Fruit fly (Drosophila melanogaster) whole organism, embryonic: ENCODE results near the gene CG32625.

Experiments used
- Awh ChIP-seq: fragments of 200-800 bp; sonication (Bioruptor generic); IDR thresholded peaks from 2 replicates; pipeline ENCODE4, ENCODE4 v1.3.6; 2022; ENCODE audit warnings: missing biosample characterization, missing genetic modification characterization
- C15 ChIP-seq: fragments of 200-800 bp; sonication (Bioruptor generic); IDR thresholded peaks from 3 replicates; pipeline ENCODE4 v1.3.6; 2022; ENCODE audit warnings: missing biosample characterization, missing genetic modification characterization
- CG10462 ChIP-seq: fragments of 200-800 bp; sonication (Bioruptor generic); optimal IDR thresholded peaks from 2 replicates; lab custom pipeline; 2016; ENCODE audit warnings: missing biosample characterization, missing genetic modification characterization
- CG10654 ChIP-seq: fragments of 200-800 bp; sonication (Bioruptor generic); optimal IDR thresholded peaks from 2 replicates; lab custom pipeline; 2016; ENCODE audit warnings: missing biosample characterization, missing genetic modification characterization
- CG12219 ChIP-seq: fragments of 200-800 bp; sonication (Bioruptor generic); optimal IDR thresholded peaks from 3 replicates; lab custom pipeline; 2018; ENCODE audit warnings: missing biosample characterization, mild to moderate bottlenecking, missing genetic modification characterization
- CG13775 ChIP-seq: fragments of 200-800 bp; sonication (Bioruptor generic); optimal IDR thresholded peaks from 3 replicates; lab custom pipeline; 2017; ENCODE audit warnings: missing biosample characterization, mild to moderate bottlenecking, missing genetic modification characterization
- CG14050 ChIP-seq: fragments of 200-800 bp; sonication (Bioruptor generic); IDR thresholded peaks from 3 replicates; pipeline ENCODE4 v1.3.6; 2022; ENCODE audit warnings: missing biosample characterization, missing genetic modification characterization
- CG15269 ChIP-seq: fragments of 200-800 bp; sonication (Bioruptor generic); optimal IDR thresholded peaks from 2 replicates; lab custom pipeline; 2018; ENCODE audit warnings: missing biosample characterization, mild to moderate bottlenecking, missing genetic modification characterization, moderate library complexity
- CG15514 ChIP-seq: fragments of 200-800 bp; sonication (Bioruptor generic); optimal IDR thresholded peaks from 3 replicates; lab custom pipeline; 2017; ENCODE audit warnings: missing biosample characterization, missing genetic modification characterization, mild to moderate bottlenecking, moderate library complexity, missing genetic modification reagents
- CG17359 ChIP-seq: fragments of 200-800 bp; sonication (Bioruptor generic); optimal IDR thresholded peaks from 3 replicates; lab custom pipeline; 2018; ENCODE audit warnings: missing biosample characterization, mild to moderate bottlenecking, missing genetic modification characterization, moderate library complexity
- CG18262 ChIP-seq: fragments of 200-800 bp; optimal IDR thresholded peaks from 3 replicates; lab custom pipeline; 2019; ENCODE audit warnings: missing biosample characterization, mild to moderate bottlenecking, missing genetic modification characterization, moderate library complexity
- CG1832 ChIP-seq: fragments of 200-800 bp; sonication (Bioruptor generic); optimal IDR thresholded peaks from 2 replicates; lab custom pipeline; 2017; ENCODE audit warnings: missing biosample characterization, mild to moderate bottlenecking, missing genetic modification characterization, inconsistent platforms
- CG18764 ChIP-seq: fragments of 200-800 bp; sonication (Bioruptor generic); optimal IDR thresholded peaks from 3 replicates; lab custom pipeline; 2016; ENCODE audit warnings: missing biosample characterization, missing genetic modification characterization
- CG32772 ChIP-seq: fragments of 200-800 bp; sonication (Bioruptor generic); IDR thresholded peaks from 2 replicates; pipeline ENCODE4 v1.3.6; 2022; ENCODE audit warnings: missing biosample characterization, missing genetic modification characterization
- CG33213 ChIP-seq: fragments of 200-800 bp; sonication (Bioruptor generic); optimal IDR thresholded peaks from 3 replicates; lab custom pipeline; 2016; ENCODE audit warnings: missing biosample characterization, missing genetic modification characterization
- CG34422 ChIP-seq: fragments of 200-800 bp; sonication (Bioruptor generic); IDR thresholded peaks from 3 replicates; pipeline ENCODE4 v1.3.6; 2022; ENCODE audit warnings: missing biosample characterization, missing genetic modification characterization
- CG6175 ChIP-seq: fragments of 200-800 bp; sonication (Bioruptor generic); IDR thresholded peaks from 3 replicates; pipeline ENCODE4 v1.3.6; 2022; ENCODE audit warnings: missing biosample characterization, missing genetic modification characterization
- CG7372 ChIP-seq: fragments of 200-800 bp; sonication (Bioruptor generic); IDR thresholded peaks from 2 replicates; pipeline ENCODE4 v1.3.6; 2022; ENCODE audit warnings: missing biosample characterization, missing genetic modification characterization
- CG7556 ChIP-seq: fragments of 200-800 bp; sonication (Bioruptor generic); optimal IDR thresholded peaks from 2 replicates; lab custom pipeline; 2017; ENCODE audit warnings: missing biosample characterization, mild to moderate bottlenecking, missing genetic modification characterization
- Chrac-16 ChIP-seq: fragments of 200-800 bp; sonication (Bioruptor generic); optimal IDR thresholded peaks from 3 replicates; lab custom pipeline; 2016; ENCODE audit warnings: missing biosample characterization, missing genetic modification characterization
- D ChIP-seq, 2 experiments: fragments of 200-800 bp in 1 of 2; fragments of >200 bp in 1 of 2; sonication (Bioruptor generic) in 1 of 2; optimal IDR thresholded peaks; 2 replicates in 1 of 2; 3 replicates in 1 of 2; lab custom pipeline; 2017; ENCODE audit warnings: mild to moderate bottlenecking in 1 of 2, missing biosample characterization in 1 of 2, missing genetic modification characterization in 1 of 2, missing genetic modification reagents in 1 of 2
- E2f2 ChIP-seq: fragments of 200-800 bp; sonication (Bioruptor generic); IDR thresholded peaks from 2 replicates; pipeline ENCODE4 v1.3.6; 2022; ENCODE audit warnings: missing biosample characterization, missing genetic modification characterization
- Elba2 ChIP-seq: fragments of 200-800 bp; sonication (Bioruptor generic); optimal IDR thresholded peaks from 3 replicates; lab custom pipeline; 2016; ENCODE audit warnings: missing biosample characterization, missing genetic modification characterization
- Ets65A ChIP-seq: fragments of 200-800 bp; sonication (Bioruptor generic); peaks from one replicate; lab custom pipeline; 2016; ENCODE audit warnings: missing biosample characterization, missing genetic modification characterization
- Ets97D ChIP-seq: fragments of 200-800 bp; sonication (Bioruptor generic); optimal IDR thresholded peaks from 3 replicates; lab custom pipeline; 2016; ENCODE audit warnings: missing biosample characterization, missing genetic modification characterization
- Gsc ChIP-seq: fragments of 200-800 bp; sonication (Bioruptor generic); IDR thresholded peaks from 2 replicates; pipeline ENCODE4 v1.3.6; 2022; ENCODE audit warnings: missing biosample characterization, missing genetic modification characterization
- HmgD ChIP-seq: fragments of 200-800 bp; sonication (Bioruptor generic); optimal IDR thresholded peaks from 3 replicates; lab custom pipeline; 2016; ENCODE audit warnings: missing biosample characterization, missing genetic modification characterization
- Myb ChIP-seq: fragments of 200-800 bp; sonication (Bioruptor generic); optimal IDR thresholded peaks from 2 replicates; lab custom pipeline; 2016; ENCODE audit warnings: missing biosample characterization, missing genetic modification characterization
- PHDP ChIP-seq: fragments of 200-800 bp; sonication (Bioruptor generic); optimal IDR thresholded peaks from 3 replicates; lab custom pipeline; 2018; ENCODE audit warnings: missing biosample characterization, mild to moderate bottlenecking, missing genetic modification characterization, moderate library complexity
- Poxn ChIP-seq: fragments of 200-800 bp; sonication (Bioruptor generic); IDR thresholded peaks from 2 replicates; pipeline ENCODE4 v1.3.6; 2022; ENCODE audit warnings: missing biosample characterization, missing genetic modification characterization
- Ptx1 ChIP-seq: fragments of 200-800 bp; sonication (Bioruptor generic); IDR thresholded peaks from 2 replicates; pipeline ENCODE4 v1.3.6; 2022; ENCODE audit warnings: missing biosample characterization, missing genetic modification characterization
- Sox102F ChIP-seq: fragments of 200-800 bp; sonication (Bioruptor generic); optimal IDR thresholded peaks from 2 replicates; lab custom pipeline; 2018; ENCODE audit warnings: missing biosample characterization, mild to moderate bottlenecking, missing genetic modification characterization, moderate library complexity
- ab ChIP-seq: fragments of 200-800 bp; sonication (Bioruptor generic); optimal IDR thresholded peaks from 2 replicates; lab custom pipeline; 2016; ENCODE audit warnings: missing biosample characterization, missing genetic modification characterization
- amos ChIP-seq: fragments of 200-800 bp; sonication (Bioruptor generic); IDR thresholded peaks from 2 replicates; pipeline ENCODE4 v1.3.6; 2022; ENCODE audit warnings: missing biosample characterization, missing genetic modification characterization; ENCODE audit not compliant: partially characterized antibody
- cas ChIP-seq: fragments of 200-800 bp; sonication (Bioruptor generic); IDR thresholded peaks from 2 replicates; pipeline ENCODE4 v1.3.6; 2022; ENCODE audit warnings: missing biosample characterization, missing genetic modification characterization
- corto ChIP-seq: fragments of 200-800 bp; sonication (Bioruptor generic); optimal IDR thresholded peaks from 2 replicates; lab custom pipeline; 2016; ENCODE audit warnings: missing biosample characterization, mild to moderate bottlenecking, missing genetic modification characterization, moderate library complexity
- crc ChIP-seq: fragments of 200-800 bp; sonication (Bioruptor generic); optimal IDR thresholded peaks from 2 replicates; lab custom pipeline; 2016; ENCODE audit warnings: missing biosample characterization, missing genetic modification characterization
- dmrt11E ChIP-seq: fragments of 200-800 bp; sonication (Bioruptor generic); optimal IDR thresholded peaks from 3 replicates; lab custom pipeline; 2018; ENCODE audit warnings: missing biosample characterization, mild to moderate bottlenecking, missing genetic modification characterization, moderate library complexity
- dmrt99B ChIP-seq: fragments of 200-800 bp; sonication (Bioruptor generic); optimal IDR thresholded peaks from 2 replicates; lab custom pipeline; 2018; ENCODE audit warnings: missing biosample characterization, mild to moderate bottlenecking, missing genetic modification characterization, moderate library complexity
- fd3F ChIP-seq: fragments of 200-800 bp; sonication (Bioruptor generic); optimal IDR thresholded peaks from 2 replicates; lab custom pipeline; 2018; ENCODE audit warnings: missing biosample characterization, mild to moderate bottlenecking, missing genetic modification characterization, moderate library complexity
- gce ChIP-seq: fragments of 200-800 bp; sonication (Bioruptor generic); IDR thresholded peaks from 3 replicates; pipeline ENCODE4 v1.3.6; 2022; ENCODE audit warnings: missing biosample characterization, missing genetic modification characterization
- ham ChIP-seq: fragments of 200-800 bp; sonication (Bioruptor generic); IDR thresholded peaks from 2 replicates; pipeline ENCODE4 v1.3.6; 2022; ENCODE audit warnings: missing biosample characterization, missing genetic modification characterization
- hbn ChIP-seq: fragments of 200-800 bp; sonication (Bioruptor generic); IDR thresholded peaks from 2 replicates; pipeline ENCODE4 v1.3.6; 2022; ENCODE audit warnings: missing biosample characterization, missing genetic modification characterization; ENCODE audit not compliant: partially characterized antibody
- jumu ChIP-seq: fragments of 200-800 bp; sonication (Bioruptor generic); optimal IDR thresholded peaks from 3 replicates; lab custom pipeline; 2016; ENCODE audit warnings: missing biosample characterization, missing genetic modification characterization
- pan ChIP-seq, 4 experiments: fragments of >200 bp in 3 of 4; fragments of 200-800 bp in 1 of 4; sonication (Bioruptor generic) in 1 of 4; optimal IDR thresholded peaks in 3 of 4; IDR thresholded peaks in 1 of 4; 2 replicates each; pipeline versions ENCODE4 v1.3.6 to Lab custom; 2017 to 2022; ENCODE audit warnings: missing biosample characterization in 2 of 4, missing genetic modification characterization in 2 of 4, mixed read lengths in 1 of 4
- prd ChIP-seq, 3 experiments: fragments of >200 bp in 2 of 3; fragments of 200-800 bp in 1 of 3; sonication (Bioruptor generic) in 1 of 3; optimal IDR thresholded peaks in 2 of 3; IDR thresholded peaks in 1 of 3; 2 replicates in 2 of 3; 3 replicates in 1 of 3; pipeline versions ENCODE4 v1.3.6 to Lab custom; 2017 to 2022; ENCODE audit warnings: missing biosample characterization in 1 of 3, missing genetic modification characterization in 1 of 3
- repo ChIP-seq: fragments of 200-800 bp; sonication (Bioruptor generic); optimal IDR thresholded peaks from 2 replicates; lab custom pipeline; 2016; ENCODE audit warnings: missing biosample characterization, missing genetic modification characterization
- sens ChIP-seq: fragments of 200-800 bp; sonication (Bioruptor generic); peaks from one replicate; lab custom pipeline; 2016; ENCODE audit warnings: missing biosample characterization, missing genetic modification characterization
- toy ChIP-seq: fragments of 200-800 bp; sonication (Bioruptor generic); IDR thresholded peaks from 2 replicates; pipeline ENCODE4 v1.3.6; 2022; ENCODE audit warnings: missing biosample characterization, missing genetic modification characterization
- usp ChIP-seq: fragments of >200 bp; optimal IDR thresholded peaks from 2 replicates; lab custom pipeline; 2017; ENCODE audit warnings: missing biosample characterization, missing genetic modification characterization
- yki ChIP-seq: fragments of >200 bp; optimal IDR thresholded peaks from 3 replicates; lab custom pipeline; 2018

The CG32625 gene

DNA sequence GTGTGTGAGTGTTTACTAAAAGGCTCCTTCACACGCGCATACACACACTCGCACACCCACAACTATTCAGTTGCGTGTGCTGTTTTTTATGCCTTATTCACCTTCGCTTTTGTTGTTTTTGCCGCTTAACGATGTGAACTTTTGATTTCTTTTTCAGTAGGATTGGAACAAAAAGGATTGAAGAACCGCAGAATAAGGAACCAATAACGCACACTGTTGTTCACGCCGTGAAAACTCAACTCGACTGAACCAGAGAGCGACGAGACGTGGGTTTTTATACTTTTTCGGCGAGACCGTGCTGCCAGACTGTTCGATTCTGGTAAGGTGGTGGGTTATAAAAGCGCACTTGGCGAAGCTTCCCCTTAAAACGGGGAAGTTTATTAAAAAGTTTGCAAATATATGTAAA lies 1.5 kb downstream of the CG32625 start, which contains the start of gene Pdcd4 (continued):
- TF ChIP-seq crc = peak; percentile 14
- no peak for TF ChIP-seq Ets97D (GFP tag; lab: Kevin White, UChicago)
- 0 out of 2 replicates have a peak, but pooled peaks have one; percentile 24 for TF ChIP-seq Awh (GFP tag; lab: Robert Waterston, UW)
- TF ChIP-seq toy (GFP tag; lab: Robert Waterston, UW) = no peak
- TF ChIP-seq CG15514 = peak; percentile 66
- no peak for TF ChIP-seq CG13775 (GFP tag; lab: Kevin White, UChicago)
- no peak for TF ChIP-seq CG1832 (GFP tag; lab: Kevin White, UChicago)
- TF ChIP-seq CG34422 (GFP tag; lab: Robert Waterston, UW) = peak; percentile 22; the same call in 1 of the 3 replicates
- no peak for TF ChIP-seq CG7556 (GFP tag; lab: Kevin White, UChicago)
- TF ChIP-seq pan (optimal IDR thresholded peaks at IDR 0.05; lab: Kevin White, UChicago) = no peak
- no peak for TF ChIP-seq pan (GFP tag; optimal IDR thresholded peaks at IDR 0.05 in 1 of 2, IDR thresholded peaks at IDR 0.05 in 1 of 2)
- no peak for TF ChIP-seq prd (optimal IDR thresholded peaks at IDR 0.05; lab: Kevin White, UChicago)
- no peak for TF ChIP-seq prd (GFP tag; IDR thresholded peaks at IDR 0.05; lab: Robert Waterston, UW)
- peak; percentile 87 for TF ChIP-seq sens
- TF ChIP-seq CG15269 (tag; lab: Kevin White, UChicago) = peak; percentile 23
- TF ChIP-seq E2f2 = peak; percentile 40; the same call in 1 of the 2 replicates
- TF ChIP-seq PHDP = no peak
- TF ChIP-seq CG18262 = no peak
- TF ChIP-seq yki (lab: Kevin White, UChicago) = no peak
- TF ChIP-seq cas = no peak
- TF ChIP-seq ham = no peak
- TF ChIP-seq D (optimal IDR thresholded peaks at IDR 0.05; lab: Kevin White, UChicago) = no peak
- TF ChIP-seq D (GFP tag; optimal IDR thresholded peaks at IDR 0.05; lab: Kevin White, UChicago) = no peak
- TF ChIP-seq CG12219 (GFP tag; lab: Kevin White, UChicago) = no peak
- TF ChIP-seq repo (GFP tag; lab: Kevin White, UChicago) = no peak
- TF ChIP-seq hbn = no peak
- no peak; the same call in 1 of the 2 replicates for TF ChIP-seq amos (GFP tag; lab: Robert Waterston, UW)
- no peak for TF ChIP-seq fd3F
- TF ChIP-seq dmrt11E (tag; lab: Kevin White, UChicago) = no peak
- no peak for TF ChIP-seq usp (GFP tag; lab: Kevin White, UChicago)
- no peak for TF ChIP-seq dmrt99B (tag; lab: Kevin White, UChicago)
- peak; percentile 45 for TF ChIP-seq CG33213
- no peak for TF ChIP-seq Sox102F (GFP tag; lab: Kevin White, UChicago)
- peak; percentile 3 for TF ChIP-seq HmgD (GFP tag; lab: Kevin White, UChicago)
- TF ChIP-seq ab (GFP tag; lab: Kevin White, UChicago) = no peak
- TF ChIP-seq CG10462 = no peak
- TF ChIP-seq gce (GFP tag; lab: Robert Waterston, UW) = no peak
- no peak for TF ChIP-seq Elba2 (GFP tag; lab: Kevin White, UChicago)
- no peak for TF ChIP-seq CG10654 (GFP tag; lab: Kevin White, UChicago)
- no peak for TF ChIP-seq C15 (GFP tag; lab: Robert Waterston, UW)
- peak; percentile 25 for TF ChIP-seq CG17359 (tag; lab: Kevin White, UChicago)
- peak; percentile 57 for TF ChIP-seq Ets65A (GFP tag; lab: Kevin White, UChicago)
- TF ChIP-seq Myb (GFP tag; lab: Kevin White, UChicago) = no peak
- TF ChIP-seq Ptx1 = no peak
- TF ChIP-seq jumu (GFP tag; lab: Kevin White, UChicago) = no peak
- TF ChIP-seq CG14050 = no peak
- TF ChIP-seq Chrac-16 (GFP tag; lab: Kevin White, UChicago) = no peak
- no peak for TF ChIP-seq Poxn (GFP tag; lab: Robert Waterston, UW)
- no peak for TF ChIP-seq CG6175
- no peak for TF ChIP-seq CG32772 (GFP tag; lab: Robert Waterston, UW)
- no peak for TF ChIP-seq Gsc (GFP tag; lab: Robert Waterston, UW)
- TF ChIP-seq CG7372 (GFP tag; lab: Robert Waterston, UW) = no peak
- no peak for TF ChIP-seq corto (GFP tag; lab: Kevin White, UChicago)
- TF ChIP-seq CG18764 (GFP tag; lab: Kevin White, UChicago) = no peak
